Worm (Caenorhabditis elegans): ENCODE results near the gene K02E7.4.

DNA sequence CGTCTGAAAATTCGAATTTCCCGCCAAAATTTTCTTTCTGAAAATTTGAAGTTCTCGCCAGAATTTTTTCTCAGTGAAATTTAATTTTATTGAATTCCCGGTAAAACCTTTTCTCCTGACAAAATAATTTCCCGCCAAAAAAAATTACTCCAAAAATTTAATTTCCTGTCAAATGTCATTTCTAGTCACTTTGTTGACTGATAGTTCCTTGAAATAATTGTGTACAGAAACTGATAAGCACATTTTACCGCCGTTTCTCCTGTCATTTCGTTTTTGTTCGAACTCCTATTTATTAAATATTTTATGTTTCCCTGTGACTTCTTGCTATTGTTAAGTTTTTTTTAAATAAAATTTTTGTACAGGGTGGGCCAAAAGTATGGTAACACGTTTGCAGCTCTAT is 8.3 kb upstream of the K02E7.4 start:
- TF ChIP-seq nhr-2 (tag; optimal IDR thresholded peaks at IDR 0.05) (no peak), nhr-76 (tag; optimal IDR thresholded peaks at IDR 0.05) (no peak), unc-62 (GFP tag; optimal IDR thresholded peaks at IDR 0.05) (no peak), pha-4 (tag; optimal IDR thresholded peaks at IDR 0.05) (no peak), ztf-11 (tag; optimal IDR thresholded peaks at IDR 0.05) (no peak), lin-13 (tag; optimal IDR thresholded peaks at IDR 0.05) (no peak), mls-2 (tag; optimal IDR thresholded peaks at IDR 0.05) (no peak), ham-2 (GFP tag; optimal IDR thresholded peaks at IDR 0.05) (no peak), unc-39 (tag; optimal IDR thresholded peaks at IDR 0.05) (no peak), nhr-28 (tag; optimal IDR thresholded peaks at IDR 0.05) (no peak), cnd-1 (tag; optimal IDR thresholded peaks at IDR 0.05) (no peak), mep-1 (tag; optimal IDR thresholded peaks at IDR 0.05) (no peak)
